Worm (Caenorhabditis elegans) whole organism, L1 larva: ENCODE measurements around the gene C16D9.8.

Experiments
- F16B12.6 ChIP-seq: fragments of 150-350 bp; optimal IDR thresholded peaks from 2 replicates; lab custom pipeline; 2014; ENCODE audit warnings: missing biosample characterization, missing genetic modification characterization
- fos-1 ChIP-seq: fragments of 150-350 bp; optimal IDR thresholded peaks from 2 replicates; lab custom pipeline; 2014; ENCODE audit warnings: missing biosample characterization, missing genetic modification characterization
- jun-1 ChIP-seq: fragments of 150-350 bp; optimal IDR thresholded peaks from 2 replicates; lab custom pipeline; 2014; ENCODE audit warnings: missing biosample characterization, missing genetic modification reagents, missing genetic modification characterization
- lin-39 ChIP-seq: fragments of 150-350 bp; optimal IDR thresholded peaks from 2 replicates; lab custom pipeline; 2014; ENCODE audit warnings: missing biosample characterization, missing genetic modification reagents, missing genetic modification characterization
- mep-1 ChIP-seq: fragments of 150-350 bp; optimal IDR thresholded peaks from 2 replicates; lab custom pipeline; 2014; ENCODE audit warnings: missing biosample characterization, missing genetic modification characterization
- nhr-237 ChIP-seq: fragments of 150-350 bp; optimal IDR thresholded peaks from 2 replicates; lab custom pipeline; 2014; ENCODE audit warnings: missing biosample characterization, missing genetic modification characterization
- nhr-28 ChIP-seq: fragments of 150-350 bp; optimal IDR thresholded peaks from 2 replicates; lab custom pipeline; 2014; ENCODE audit warnings: missing biosample characterization, missing genetic modification characterization
- nhr-85 ChIP-seq: sonication (generic microtip); peaks from one replicate; lab custom pipeline; 2016; ENCODE audit warnings: missing genetic modification characterization, inconsistent platforms, missing compliant biosample characterization
- nhr-90 ChIP-seq: sonication (generic microtip); optimal IDR thresholded peaks from 2 replicates; lab custom pipeline; 2016; ENCODE audit warnings: mild to moderate bottlenecking, missing genetic modification characterization, missing compliant biosample characterization; ENCODE audit not compliant: poor library complexity
- sptf-1 ChIP-seq: fragments of 150-350 bp; optimal IDR thresholded peaks from 2 replicates; lab custom pipeline; 2014; ENCODE audit warnings: missing biosample characterization, missing genetic modification characterization
- ztf-4 ChIP-seq: fragments of 150-350 bp; optimal IDR thresholded peaks from 2 replicates; lab custom pipeline; 2014; ENCODE audit warnings: missing biosample characterization, missing genetic modification characterization

DNA sequence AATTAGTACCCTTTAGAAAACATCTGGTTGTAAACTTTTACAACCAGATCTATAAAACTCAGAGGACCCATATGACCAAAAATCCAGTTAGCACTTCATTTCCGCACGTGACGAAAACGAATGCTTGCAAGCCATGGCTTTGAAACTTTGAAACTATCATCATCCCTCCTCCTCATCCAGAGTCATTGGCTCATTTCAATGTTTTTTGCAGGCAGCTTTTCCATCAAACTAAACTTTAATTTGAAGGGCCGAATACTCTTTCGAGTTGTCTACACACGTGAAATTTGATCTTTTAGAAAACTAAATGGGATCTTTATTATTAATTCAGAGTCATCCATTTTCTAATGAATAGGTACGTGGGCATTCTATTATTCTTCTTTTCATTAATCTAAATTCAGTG, 1.2 kb downstream of the C16D9.8 start:
- TF ChIP-seq fos-1 (tag; lab: Kevin White, UChicago) (no peak), nhr-85 (tag; lab: Kevin White, UChicago) (no peak), nhr-28 (tag; lab: Kevin White, UChicago) (no peak), nhr-90 (tag; lab: Kevin White, UChicago) (no peak), mep-1 (tag; lab: Kevin White, UChicago) (no peak), F16B12.6 (tag; lab: Kevin White, UChicago) (no peak), ztf-4 (tag; lab: Kevin White, UChicago) (no peak), sptf-1 (no peak), nhr-237 (tag; lab: Kevin White, UChicago) (no peak), jun-1 (tag; lab: Kevin White, UChicago) (no peak), lin-39 (tag; lab: Kevin White, UChicago) (no peak)
